Fruit fly (Drosophila melanogaster): ENCODE measurements around the gene pins.

dm6 chr3R:27569706-27570105, 12.9 kb upstream of the pins start:
- TF ChIP-seq fru (GFP tag; optimal IDR thresholded peaks at IDR 0.05) (peak; percentile 92), brk (GFP tag; optimal IDR thresholded peaks at IDR 0.05) (no peak), pan (optimal IDR thresholded peaks at IDR 0.05) (no peak), br (GFP tag; optimal IDR thresholded peaks at IDR 0.05) (peak; percentile 88), CG32264 (GFP tag; optimal IDR thresholded peaks at IDR 0.05) (peak; percentile 89), dl (GFP tag; optimal IDR thresholded peaks at IDR 0.05; ENCODE audit: insufficient read depth in 1 of 2, partially characterized antibody in 2 of 2) (no peak), Vsx2 (GFP tag; optimal IDR thresholded peaks at IDR 0.05; ENCODE audit: partially characterized antibody) (no peak), psq (GFP tag; optimal IDR thresholded peaks at IDR 0.05) (peak; percentile 75), tai (GFP tag; optimal IDR thresholded peaks at IDR 0.05) (peak; percentile 70), h (GFP tag; optimal IDR thresholded peaks at IDR 0.05) (peak; percentile 98), OdsH (GFP tag; optimal IDR thresholded peaks at IDR 0.05) (peak; percentile 87), rgr (GFP tag; optimal IDR thresholded peaks at IDR 0.05) (peak; percentile 85), Abd-B (GFP tag; optimal IDR thresholded peaks at IDR 0.05) (no peak), dsf (GFP tag; optimal IDR thresholded peaks at IDR 0.05; ENCODE audit: borderline replicate concordance) (no peak)
